Worm (Caenorhabditis elegans) whole organism, early embryonic: Measurements from ENCODE around the gene Y73F8A.35.
"Not testable (repeated sequence)": the region's sequence is repeated elsewhere in the genome, so short reads cannot be mapped to it uniquely, and the experiment has no call there.

Experiments used
- B0310.2 ChIP-seq: sonication (generic microtip); optimal IDR thresholded peaks from 2 replicates; lab custom pipeline; 2016; ENCODE audit warnings: mild to moderate bottlenecking, missing genetic modification characterization, missing compliant biosample characterization
- F13C5.2 ChIP-seq: sonication (generic microtip); optimal IDR thresholded peaks from 2 replicates; lab custom pipeline; 2017; ENCODE audit warnings: mild to moderate bottlenecking, missing genetic modification characterization, inconsistent platforms, missing compliant biosample characterization
- aly-1 ChIP-seq: sonication (generic microtip); optimal IDR thresholded peaks from 2 replicates; lab custom pipeline; 2016; ENCODE audit warnings: missing genetic modification characterization, missing compliant biosample characterization
- ama-1 ChIP-seq: fragments of 150-350 bp; optimal IDR thresholded peaks from 2 replicates; lab custom pipeline; 2014
- ceh-13 ChIP-seq: fragments of 200-800 bp; sonication (Bioruptor generic); optimal IDR thresholded peaks from 2 replicates; lab custom pipeline; 2018; ENCODE audit warnings: mild to moderate bottlenecking, missing genetic modification characterization, missing compliant biosample characterization
- ceh-36 ChIP-seq: sonication (generic microtip); optimal IDR thresholded peaks from 2 replicates; lab custom pipeline; 2016; ENCODE audit warnings: missing genetic modification characterization, inconsistent platforms, missing compliant biosample characterization
- ets-7 ChIP-seq: sonication (generic microtip); optimal IDR thresholded peaks from 2 replicates; lab custom pipeline; 2016; ENCODE audit warnings: missing genotype, missing genetic modification characterization, missing compliant biosample characterization
- flt-1 ChIP-seq: fragments of 200-800 bp; sonication (Bioruptor generic); IDR thresholded peaks from 2 replicates; pipeline ENCODE4 v1.3.6; 2022; ENCODE audit warnings: missing genetic modification characterization, missing compliant biosample characterization
- hmbx-1 ChIP-seq: sonication (generic microtip); optimal IDR thresholded peaks from 2 replicates; lab custom pipeline; 2016; ENCODE audit warnings: mild to moderate bottlenecking, missing genetic modification characterization, missing compliant biosample characterization
- hmg-4 ChIP-seq: fragments of 200-800 bp; sonication (Bioruptor generic); optimal IDR thresholded peaks from 2 replicates; lab custom pipeline; 2018; ENCODE audit warnings: mild to moderate bottlenecking, missing genetic modification characterization, missing compliant biosample characterization
- hnd-1 ChIP-seq: sonication (generic microtip); optimal IDR thresholded peaks from 2 replicates; lab custom pipeline; 2016; ENCODE audit warnings: missing genetic modification characterization, missing compliant biosample characterization
- pes-1 ChIP-seq: fragments of 200-800 bp; sonication (Bioruptor generic); IDR thresholded peaks from 2 replicates; pipeline ENCODE4 v1.3.6; 2022; ENCODE audit warnings: missing genetic modification reagents, missing genetic modification characterization, missing compliant biosample characterization
- scrt-1 ChIP-seq: fragments of 200-800 bp; sonication (Bioruptor generic); IDR thresholded peaks from 2 replicates; pipeline ENCODE4 v1.3.6; 2022; ENCODE audit warnings: missing genetic modification characterization, missing compliant biosample characterization
- sea-1 ChIP-seq: fragments of 200-800 bp; sonication (Bioruptor generic); conservative IDR thresholded peaks from 2 replicates; pipeline ENCODE4 v1.3.6; 2022; ENCODE audit warnings: missing genetic modification characterization, missing compliant biosample characterization
- tbx-11 ChIP-seq: fragments of 200-800 bp; sonication (Bioruptor generic); IDR thresholded peaks from 2 replicates; pipeline ENCODE4 v1.3.6; 2022; ENCODE audit warnings: missing genetic modification characterization, missing compliant biosample characterization
- tbx-37 ChIP-seq: fragments of 200-800 bp; sonication (Bioruptor generic); conservative IDR thresholded peaks from 2 replicates; pipeline ENCODE4 v1.3.6; 2022; ENCODE audit warnings: missing genetic modification reagents, missing genetic modification characterization, missing compliant biosample characterization
- tra-4 ChIP-seq: sonication (generic microtip); optimal IDR thresholded peaks from 2 replicates; lab custom pipeline; 2017; ENCODE audit warnings: missing genetic modification characterization, missing compliant biosample characterization

The Y73F8A.35 gene

DNA sequence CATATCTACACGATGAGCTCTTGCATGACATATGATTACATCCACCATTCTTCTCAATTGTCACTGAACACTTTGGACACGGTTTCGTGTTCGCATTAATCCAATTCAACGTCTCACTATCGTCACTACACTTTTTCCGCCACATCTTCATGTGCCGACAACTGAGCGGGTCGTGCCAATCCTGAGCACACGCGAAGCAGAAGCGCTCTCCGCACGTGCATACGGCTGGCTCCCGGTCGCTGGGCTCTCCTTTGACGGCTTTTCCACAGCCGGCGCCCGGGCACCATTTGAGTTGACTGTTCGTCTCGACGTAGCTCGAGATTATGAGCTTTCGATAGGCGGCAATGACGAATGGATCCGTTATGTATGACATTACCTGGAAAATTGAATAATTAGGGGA lies 14.0 kb downstream of the Y73F8A.35 start:
- TF ChIP-seq F13C5.2 (no peak), tbx-11 (GFP tag; lab: Robert Waterston, UW) (no peak), ets-7 (tag; lab: Kevin White, UChicago) (no peak), ceh-36 (tag; lab: Kevin White, UChicago) (no peak), hmbx-1 (no peak), aly-1 (no peak), pes-1 (GFP tag; lab: Robert Waterston, UW) (no peak), hmg-4 (no peak), tbx-37 (no peak), tra-4 (tag; lab: Kevin White, UChicago) (no peak), hnd-1 (no peak), ama-1 (lab: Kevin White, UChicago) (no peak), scrt-1 (GFP tag; lab: Robert Waterston, UW) (no peak), flt-1 (GFP tag; lab: Robert Waterston, UW) (no peak), B0310.2 (no peak), ceh-13 (GFP tag; lab: Kevin White, UChicago) (no peak), sea-1 (GFP tag; lab: Robert Waterston, UW) (no peak)

DNA sequence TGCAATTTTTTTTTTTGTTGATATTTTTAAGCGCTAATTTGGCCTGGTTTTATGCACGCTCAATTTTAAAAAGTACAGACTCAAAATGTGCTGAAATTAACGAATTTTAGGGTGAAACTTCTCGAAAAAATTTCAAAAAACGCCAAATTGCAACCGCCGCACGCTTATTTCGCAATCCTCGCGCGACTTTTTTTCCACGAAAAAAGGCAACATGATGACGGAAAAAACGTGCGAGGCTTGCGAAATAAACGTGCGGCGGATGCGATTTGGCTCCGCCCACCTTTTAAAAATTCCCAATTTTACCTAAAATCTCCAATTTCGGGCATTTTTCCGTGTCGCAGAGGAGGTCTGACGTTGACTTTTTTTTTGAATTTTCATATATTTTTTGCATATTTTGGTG lies 14.8 kb downstream of the Y73F8A.35 start:
- no peak for TF ChIP-seq hnd-1
- TF ChIP-seq sea-1 (GFP tag; lab: Robert Waterston, UW): no peak
- no peak for TF ChIP-seq pes-1 (GFP tag; lab: Robert Waterston, UW)
- TF ChIP-seq scrt-1 (GFP tag; lab: Robert Waterston, UW): no peak
- no peak for TF ChIP-seq B0310.2
- TF ChIP-seq aly-1: no peak
- TF ChIP-seq flt-1 (GFP tag; lab: Robert Waterston, UW): no peak
- no peak for TF ChIP-seq ama-1 (lab: Kevin White, UChicago)
- no peak for TF ChIP-seq hmg-4
- no peak for TF ChIP-seq hmbx-1
- no peak for TF ChIP-seq ceh-13 (GFP tag; lab: Kevin White, UChicago)
- TF ChIP-seq ets-7 (tag; lab: Kevin White, UChicago): no peak

DNA sequence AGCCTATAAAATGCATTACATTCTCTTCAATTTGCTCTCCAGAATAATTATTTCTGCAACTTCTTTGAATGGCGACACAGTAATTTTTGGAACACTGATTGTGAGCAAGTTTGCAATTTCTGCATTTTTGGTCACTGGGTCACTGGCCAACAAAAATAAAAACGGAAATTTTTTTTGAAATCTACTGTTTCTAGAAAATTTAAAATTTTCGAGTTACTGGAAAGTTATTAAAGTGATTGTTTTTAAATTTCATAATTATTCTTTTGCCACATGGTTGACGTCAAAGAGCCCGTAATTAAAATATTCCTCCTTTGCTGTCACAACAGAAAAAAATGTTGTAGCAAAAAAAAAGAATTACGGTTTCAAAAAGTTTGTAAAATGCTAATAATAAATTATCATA lies 16.0 kb downstream of the Y73F8A.35 start:
- TF ChIP-seq hnd-1 (no peak), ceh-36 (tag; lab: Kevin White, UChicago) (no peak), F13C5.2 (no peak), tbx-11 (GFP tag; lab: Robert Waterston, UW) (no peak), flt-1 (GFP tag; lab: Robert Waterston, UW) (no peak), scrt-1 (GFP tag; lab: Robert Waterston, UW) (no peak), hmbx-1 (no peak), tbx-37 (no peak), tra-4 (tag; lab: Kevin White, UChicago) (no peak), B0310.2 (no peak), ets-7 (tag; lab: Kevin White, UChicago) (no peak), hmg-4 (no peak), ceh-13 (GFP tag; lab: Kevin White, UChicago) (no peak), sea-1 (GFP tag; lab: Robert Waterston, UW) (no peak), aly-1 (no peak), pes-1 (GFP tag; lab: Robert Waterston, UW) (no peak), ama-1 (lab: Kevin White, UChicago) (no peak)

DNA sequence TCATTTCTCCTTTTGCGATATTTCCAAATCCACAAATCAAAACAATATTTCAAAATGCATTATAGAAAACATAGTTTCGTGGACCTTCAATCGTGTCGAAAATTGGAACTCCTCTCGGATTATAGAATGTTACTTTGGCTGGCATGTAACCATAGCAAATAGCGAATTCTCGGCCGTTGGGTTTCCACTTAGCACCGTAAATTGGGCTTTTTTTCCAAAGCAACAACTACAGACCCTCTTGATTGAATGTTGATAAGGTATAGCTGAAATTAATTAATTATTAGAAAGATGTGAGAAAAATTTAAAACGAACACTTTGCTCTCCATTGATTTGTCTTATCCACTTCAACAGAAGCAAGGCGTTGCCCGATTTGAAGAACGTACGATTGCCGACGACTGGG lies 18.4 kb downstream of the Y73F8A.35 start, which contains the start of gene Y73F8A.32:
Gene Y73F8A.32, minus strand, starts transcription at position 101 of the 400 bp plus-strand sequence.
- not testable (repeated sequence) for TF ChIP-seq ets-7 (tag; lab: Kevin White, UChicago); hmg-4; hmbx-1

DNA sequence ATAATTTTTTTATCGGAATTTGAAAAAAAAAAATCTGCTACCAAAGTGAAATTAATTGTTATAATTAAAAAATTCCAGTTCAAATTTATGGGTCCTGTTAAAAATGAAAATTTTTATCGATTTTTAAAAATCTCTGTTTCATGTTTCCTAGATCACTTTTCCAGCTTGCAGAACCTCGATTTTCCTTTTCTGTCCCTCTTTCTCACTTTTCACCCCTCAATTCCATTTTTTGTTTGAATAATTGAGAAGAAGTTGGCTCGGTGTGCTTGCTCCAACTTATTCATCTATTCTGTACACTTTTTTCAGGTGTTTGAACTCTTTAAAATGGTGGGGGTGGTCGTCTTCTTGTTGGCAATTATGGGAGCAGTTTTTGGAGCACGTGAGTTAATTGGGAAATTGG lies 42.5 kb downstream of the Y73F8A.35 start, which contains the start of gene acr-24:
Gene acr-24, plus strand, starts transcription at position 301 of the 400 bp plus-strand sequence.
- TF ChIP-seq hmbx-1 (no peak), F13C5.2 (no peak), ceh-36 (tag; lab: Kevin White, UChicago) (no peak), ama-1 (lab: Kevin White, UChicago) (no peak), tra-4 (tag; lab: Kevin White, UChicago) (no peak), ets-7 (tag; lab: Kevin White, UChicago) (no peak), aly-1 (no peak), ceh-13 (GFP tag; lab: Kevin White, UChicago) (no peak), pes-1 (GFP tag; lab: Robert Waterston, UW) (no peak), B0310.2 (no peak), scrt-1 (GFP tag; lab: Robert Waterston, UW) (no peak), tbx-37 (no peak), hnd-1 (no peak)
